Fruit fly (Drosophila melanogaster) whole organism, embryonic: ENCODE results near the gene CG44385.

ENCODE experiments used
- Abd-B ChIP-seq: fragments of 200-800 bp; sonication (Bioruptor generic); optimal IDR thresholded peaks from 2 replicates; lab custom pipeline; 2018; ENCODE audit warnings: missing biosample characterization, mild to moderate bottlenecking, missing genetic modification characterization, moderate library complexity
- Atf6 ChIP-seq: fragments of 200-800 bp; sonication (Bioruptor generic); IDR thresholded peaks from 2 replicates; pipeline ENCODE4 v1.3.6; 2022; ENCODE audit warnings: missing biosample characterization, missing genetic modification characterization
- CG10267 ChIP-seq: fragments of 200-800 bp; sonication (Bioruptor generic); optimal IDR thresholded peaks from 2 replicates; lab custom pipeline; 2018; ENCODE audit warnings: missing biosample characterization, mild to moderate bottlenecking, missing genetic modification characterization, moderate library complexity
- CG11695 ChIP-seq: fragments of 200-800 bp; sonication (Bioruptor generic); IDR thresholded peaks from 3 replicates; pipeline ENCODE4 v1.3.6; 2022; ENCODE audit warnings: missing biosample characterization, missing genetic modification characterization
- CG14710 ChIP-seq: fragments of 200-800 bp; sonication (Bioruptor generic); optimal IDR thresholded peaks from 3 replicates; lab custom pipeline; 2019; ENCODE audit warnings: missing biosample characterization, mild to moderate bottlenecking, missing genetic modification characterization, moderate library complexity
- CG17186 ChIP-seq: fragments of 200-800 bp; sonication (Bioruptor generic); optimal IDR thresholded peaks from 3 replicates; lab custom pipeline; 2017; ENCODE audit warnings: missing biosample characterization, missing genetic modification reagents, missing genetic modification characterization
- CG17328 ChIP-seq: fragments of 200-800 bp; sonication (Bioruptor generic); IDR thresholded peaks from 2 replicates; pipeline ENCODE4 v1.3.6; 2022; ENCODE audit warnings: missing biosample characterization, missing genetic modification characterization
- CG17385 ChIP-seq: fragments of 200-800 bp; sonication (Bioruptor generic); optimal IDR thresholded peaks from 3 replicates; lab custom pipeline; 2018; ENCODE audit warnings: missing biosample characterization, mild to moderate bottlenecking, missing genetic modification characterization
- CG17612 ChIP-seq: fragments of 200-800 bp; sonication (Bioruptor generic); IDR thresholded peaks from 2 replicates; pipeline ENCODE4 v1.3.6; 2022; ENCODE audit warnings: missing biosample characterization, missing genetic modification characterization
- CG18262 ChIP-seq: fragments of 200-800 bp; optimal IDR thresholded peaks from 3 replicates; lab custom pipeline; 2019; ENCODE audit warnings: missing biosample characterization, mild to moderate bottlenecking, missing genetic modification characterization, moderate library complexity
- CG2678 ChIP-seq: fragments of 200-800 bp; sonication (Bioruptor generic); optimal IDR thresholded peaks from 3 replicates; lab custom pipeline; 2019; ENCODE audit warnings: missing biosample characterization, mild to moderate bottlenecking, missing genetic modification characterization, moderate library complexity
- CG3065 ChIP-seq: fragments of 200-800 bp; sonication (Bioruptor generic); optimal IDR thresholded peaks from 2 replicates; lab custom pipeline; 2016; ENCODE audit warnings: missing biosample characterization, missing genetic modification characterization
- CG32532 ChIP-seq: fragments of 200-800 bp; sonication (Bioruptor generic); IDR thresholded peaks from 2 replicates; pipeline ENCODE4 v1.3.6; 2022; ENCODE audit warnings: missing biosample characterization, missing genetic modification characterization
- CG3281 ChIP-seq: fragments of 200-800 bp; sonication (Bioruptor generic); optimal IDR thresholded peaks from 3 replicates; lab custom pipeline; 2017; ENCODE audit warnings: missing biosample characterization, mild to moderate bottlenecking, missing genetic modification characterization
- CG34224 ChIP-seq: fragments of 200-800 bp; sonication (Bioruptor generic); IDR thresholded peaks from 3 replicates; pipeline ENCODE4 v1.3.6; 2022; ENCODE audit warnings: missing biosample characterization, missing genetic modification characterization; ENCODE audit not compliant: partially characterized antibody
- CG42726 ChIP-seq: fragments of 200-800 bp; sonication (Bioruptor generic); IDR thresholded peaks from 2 replicates; pipeline ENCODE4 v1.3.6; 2022; ENCODE audit warnings: missing biosample characterization, missing genetic modification characterization; ENCODE audit not compliant: partially characterized antibody
- CG6272 ChIP-seq: fragments of 200-800 bp; sonication (Bioruptor generic); IDR thresholded peaks from 2 replicates; pipeline ENCODE4 v1.3.6; 2022; ENCODE audit warnings: missing biosample characterization, missing genetic modification characterization
- CG7786 ChIP-seq: fragments of 200-800 bp; sonication (Bioruptor generic); optimal IDR thresholded peaks from 2 replicates; lab custom pipeline; 2016; ENCODE audit warnings: missing biosample characterization, missing genetic modification characterization
- CG8281 ChIP-seq: fragments of 200-800 bp; sonication (Bioruptor generic); optimal IDR thresholded peaks from 2 replicates; lab custom pipeline; 2018; ENCODE audit warnings: missing biosample characterization, mild to moderate bottlenecking, missing genetic modification characterization, moderate library complexity
- CG8388 ChIP-seq: fragments of 200-800 bp; sonication (Bioruptor generic); optimal IDR thresholded peaks from 2 replicates; lab custom pipeline; 2019; ENCODE audit warnings: missing biosample characterization, mild to moderate bottlenecking, missing genetic modification characterization, moderate library complexity
- CG9609 ChIP-seq: fragments of 200-800 bp; sonication (Bioruptor generic); optimal IDR thresholded peaks from 3 replicates; lab custom pipeline; 2016; ENCODE audit warnings: missing biosample characterization, missing genetic modification characterization
- CG9727 ChIP-seq: fragments of 200-800 bp; sonication (Bioruptor generic); optimal IDR thresholded peaks from 3 replicates; lab custom pipeline; 2017; ENCODE audit warnings: missing biosample characterization, mild to moderate bottlenecking, missing genetic modification characterization
- Doc3 ChIP-seq: fragments of 200-800 bp; sonication (Bioruptor generic); IDR thresholded peaks from 3 replicates; pipeline ENCODE4 v1.3.6; 2022; ENCODE audit warnings: missing biosample characterization, missing genetic modification characterization; ENCODE audit not compliant: partially characterized antibody
- Dref ChIP-seq: fragments of 200-800 bp; sonication (Bioruptor generic); IDR thresholded peaks from 2 replicates; pipeline ENCODE4 v1.3.6; 2022; ENCODE audit warnings: missing biosample characterization, missing genetic modification characterization
- Drgx ChIP-seq: fragments of 200-800 bp; sonication (Bioruptor generic); IDR thresholded peaks from 2 replicates; pipeline ENCODE4 v1.3.6; 2022; ENCODE audit warnings: missing biosample characterization, missing genetic modification characterization
- Ets97D ChIP-seq: fragments of 200-800 bp; sonication (Bioruptor generic); optimal IDR thresholded peaks from 3 replicates; lab custom pipeline; 2016; ENCODE audit warnings: missing biosample characterization, missing genetic modification characterization
- Hey ChIP-seq: fragments of 200-800 bp; sonication (Bioruptor generic); optimal IDR thresholded peaks from 3 replicates; lab custom pipeline; 2018; ENCODE audit warnings: missing biosample characterization, mild to moderate bottlenecking, missing genetic modification characterization
- HmgD ChIP-seq: fragments of 200-800 bp; sonication (Bioruptor generic); optimal IDR thresholded peaks from 3 replicates; lab custom pipeline; 2016; ENCODE audit warnings: missing biosample characterization, missing genetic modification characterization
- Hsf ChIP-seq: fragments of 200-800 bp; sonication (Bioruptor generic); optimal IDR thresholded peaks from 3 replicates; lab custom pipeline; 2016; ENCODE audit warnings: missing biosample characterization, missing genetic modification characterization
- Med ChIP-seq: fragments of 200-800 bp; sonication (Bioruptor generic); peaks from one replicate; lab custom pipeline; 2016; ENCODE audit warnings: missing biosample characterization, missing genetic modification characterization, mild to moderate bottlenecking, inconsistent platforms, moderate library complexity
- Nf-YC ChIP-seq: fragments of 200-800 bp; optimal IDR thresholded peaks from 3 replicates; lab custom pipeline; 2019; ENCODE audit warnings: missing biosample characterization, mild to moderate bottlenecking, missing genetic modification characterization, moderate library complexity
- Oli ChIP-seq: fragments of 200-800 bp; sonication (Bioruptor generic); optimal IDR thresholded peaks from 2 replicates; lab custom pipeline; 2018; ENCODE audit warnings: missing biosample characterization, mild to moderate bottlenecking, missing genetic modification characterization, moderate library complexity
- PHDP ChIP-seq: fragments of 200-800 bp; sonication (Bioruptor generic); optimal IDR thresholded peaks from 3 replicates; lab custom pipeline; 2018; ENCODE audit warnings: missing biosample characterization, mild to moderate bottlenecking, missing genetic modification characterization, moderate library complexity
- Pdp1 ChIP-seq, 2 experiments: fragments of 200-800 bp; sonication (Bioruptor generic); optimal IDR thresholded peaks; 3 replicates each; lab custom pipeline; 2016; ENCODE audit warnings: missing biosample characterization in 2 of 2, missing genetic modification characterization in 2 of 2, mild to moderate bottlenecking in 1 of 2, moderate library complexity in 1 of 2
- Stat92E ChIP-seq, 3 experiments: fragments of >200 bp in 2 of 3; fragments of 200-800 bp in 1 of 3; sonication (Bioruptor generic) in 1 of 3; optimal IDR thresholded peaks; 2 replicates each; lab custom pipeline; 2017 to 2019; ENCODE audit warnings: missing biosample characterization in 3 of 3, missing genetic modification characterization in 3 of 3, mild to moderate bottlenecking in 1 of 3, moderate library complexity in 1 of 3
- Taf1 ChIP-seq: fragments of 200-800 bp; sonication (Bioruptor generic); IDR thresholded peaks from 2 replicates; pipeline ENCODE4 v1.3.6; 2022; ENCODE audit warnings: missing biosample characterization, missing genetic modification characterization
- crp ChIP-seq, 2 experiments: fragments of 200-800 bp; sonication (Bioruptor generic); optimal IDR thresholded peaks; 2 replicates in 1 of 2; 3 replicates in 1 of 2; lab custom pipeline; 2017; ENCODE audit warnings: missing biosample characterization in 2 of 2, missing genetic modification characterization in 2 of 2, mild to moderate bottlenecking in 1 of 2, moderate library complexity in 1 of 2
- da ChIP-seq: fragments of 200-800 bp; sonication (Bioruptor generic); optimal IDR thresholded peaks from 2 replicates; lab custom pipeline; 2016; ENCODE audit warnings: missing biosample characterization, missing genetic modification characterization
- dm ChIP-seq: fragments of 200-800 bp; sonication (Bioruptor generic); optimal IDR thresholded peaks from 3 replicates; lab custom pipeline; 2016; ENCODE audit warnings: missing biosample characterization, missing genetic modification characterization
- ewg ChIP-seq: fragments of 200-800 bp; sonication (Bioruptor generic); optimal IDR thresholded peaks from 3 replicates; lab custom pipeline; 2017; ENCODE audit warnings: mild to moderate bottlenecking, missing biosample characterization, missing genetic modification reagents, missing genetic modification characterization
- gfzf ChIP-seq: fragments of 200-800 bp; sonication (Bioruptor generic); optimal IDR thresholded peaks from 2 replicates; lab custom pipeline; 2016; ENCODE audit warnings: missing biosample characterization, mild to moderate bottlenecking, missing genetic modification characterization, moderate library complexity
- odd ChIP-seq: fragments of 200-800 bp; sonication (Bioruptor generic); optimal IDR thresholded peaks from 2 replicates; lab custom pipeline; 2017; ENCODE audit warnings: missing biosample characterization, mild to moderate bottlenecking, missing genetic modification characterization
- pfk ChIP-seq: fragments of 200-800 bp; sonication (Bioruptor generic); optimal IDR thresholded peaks from 2 replicates; lab custom pipeline; 2018; ENCODE audit warnings: missing biosample characterization, mild to moderate bottlenecking, missing genetic modification characterization, moderate library complexity
- pros ChIP-seq: fragments of 200-800 bp; sonication (Bioruptor generic); optimal IDR thresholded peaks from 3 replicates; lab custom pipeline; 2019; ENCODE audit warnings: missing biosample characterization, mild to moderate bottlenecking, missing genetic modification characterization, moderate library complexity
- pzg ChIP-seq: fragments of 200-800 bp; sonication (Bioruptor generic); optimal IDR thresholded peaks from 3 replicates; lab custom pipeline; 2018; ENCODE audit warnings: missing biosample characterization, mild to moderate bottlenecking, missing genetic modification characterization, moderate library complexity
- row ChIP-seq: fragments of 200-800 bp; sonication (Bioruptor generic); IDR thresholded peaks from 3 replicates; pipeline ENCODE4 v1.3.6; 2022; ENCODE audit warnings: missing biosample characterization, missing genetic modification characterization
- tgo ChIP-seq: fragments of 200-800 bp; sonication (Bioruptor generic); IDR thresholded peaks from 3 replicates; pipeline ENCODE4 v1.3.6; 2022; ENCODE audit warnings: missing biosample characterization, missing genetic modification characterization
- tio ChIP-seq: fragments of 200-800 bp; sonication (Bioruptor generic); optimal IDR thresholded peaks from 2 replicates; lab custom pipeline; 2017; ENCODE audit warnings: missing biosample characterization, missing genetic modification characterization, inconsistent platforms
- vnd ChIP-seq: fragments of 200-800 bp; sonication (Bioruptor generic); IDR thresholded peaks from 3 replicates; pipeline ENCODE4 v1.3.6; 2022; ENCODE audit warnings: missing biosample characterization, missing genetic modification characterization; ENCODE audit not compliant: partially characterized antibody

The CG44385 gene

DNA sequence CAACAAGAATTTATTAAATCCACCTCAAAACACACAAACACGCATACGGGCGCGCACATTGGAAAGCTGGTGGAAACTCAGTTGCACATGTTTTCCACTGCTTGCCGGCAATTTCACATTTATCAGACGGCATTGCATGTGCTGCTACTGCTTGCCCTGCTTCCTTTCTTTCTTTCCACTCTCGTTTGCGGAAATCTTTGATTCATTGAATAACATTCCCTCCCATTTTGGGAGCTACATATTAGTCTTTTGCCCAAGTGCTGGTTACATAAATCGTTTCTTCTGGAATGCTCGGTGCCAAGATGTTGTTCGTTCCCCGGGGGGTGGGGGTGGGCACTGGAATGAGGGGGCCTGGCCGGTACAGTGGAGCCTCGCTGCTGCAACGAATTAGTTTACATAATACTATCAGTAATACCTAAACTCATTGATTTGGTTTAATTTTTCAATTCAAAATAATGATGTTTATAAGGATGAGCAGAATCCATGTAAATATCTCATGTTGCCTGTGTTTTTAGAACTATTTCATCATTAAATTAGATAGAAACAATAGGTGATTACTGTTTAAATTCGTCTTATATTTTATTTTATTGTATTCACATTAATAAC, 23.3 kb downstream of the CG44385 start (continued):
- TF ChIP-seq da (GFP tag; lab: Kevin White, UChicago) (no peak), PHDP (no peak), CG6272 (GFP tag; lab: Robert Waterston, UW) (no peak), odd (no peak), CG10267 (no peak), Pdp1 (GFP tag; optimal IDR thresholded peaks at IDR 0.05; lab: Kevin White, UChicago) (peak in 1 of 2 experiments; percentile 68), Taf1 (GFP tag; lab: Robert Waterston, UW) (no peak), CG17612 (GFP tag; lab: Robert Waterston, UW) (no peak), row (GFP tag; lab: Robert Waterston, UW) (peak; percentile 52), CG17328 (GFP tag; lab: Robert Waterston, UW) (0 out of 2 replicates have a peak, but pooled peaks have one; percentile 12), Ets97D (GFP tag; lab: Kevin White, UChicago) (no peak), Stat92E (GFP tag; optimal IDR thresholded peaks at IDR 0.05; lab: Kevin White, UChicago) (no peak), CG7786 (no peak), dm (GFP tag; lab: Kevin White, UChicago) (peak; percentile 80), CG34224 (GFP tag; lab: Robert Waterston, UW) (no peak), Oli (tag; lab: Kevin White, UChicago) (no peak), CG42726 (0 out of 2 replicates have a peak, but pooled peaks have one; percentile 36), tgo (peak; percentile 23; the same call in 1 of the 3 replicates), CG3065 (GFP tag; lab: Kevin White, UChicago) (no peak), CG17385 (no peak), CG8281 (tag; lab: Kevin White, UChicago) (no peak), crp (GFP tag; optimal IDR thresholded peaks at IDR 0.05; lab: Kevin White, UChicago) (no peak), Dref (no peak), Drgx (GFP tag; lab: Robert Waterston, UW) (peak; percentile 16; the same call in 1 of the 2 replicates), HmgD (GFP tag; lab: Kevin White, UChicago) (no peak), vnd (GFP tag; lab: Robert Waterston, UW) (no peak), CG2678 (tag; lab: Kevin White, UChicago) (no peak), CG3281 (GFP tag; lab: Kevin White, UChicago) (no peak), CG9609 (no peak), pros (GFP tag; lab: Kevin White, UChicago) (peak; percentile 59), ewg (GFP tag; lab: Kevin White, UChicago) (no peak), gfzf (no peak), CG18262 (tag; lab: Kevin White, UChicago) (no peak), pzg (no peak), CG14710 (tag; lab: Kevin White, UChicago) (no peak), Abd-B (no peak), Nf-YC (no peak), Doc3 (GFP tag; lab: Robert Waterston, UW) (no peak), Hey (tag; lab: Kevin White, UChicago) (no peak), CG9727 (no peak), CG8388 (GFP tag; lab: Kevin White, UChicago) (no peak), CG17186 (GFP tag; lab: Kevin White, UChicago) (no peak), CG32532 (GFP tag; lab: Robert Waterston, UW) (peak; percentile 53; the same call in 1 of the 2 replicates), Hsf (no peak), CG11695 (GFP tag; lab: Robert Waterston, UW) (no peak), Med (GFP tag; lab: Kevin White, UChicago) (peak; percentile 36), tio (no peak), pfk (no peak), Atf6 (GFP tag; lab: Robert Waterston, UW) (no peak)
